Worm (Caenorhabditis elegans) whole organism, L4 larva: ENCODE measurements around the gene F47B7.4.
A peak's percentile ranks its signal among the peaks of the same experiment; 100 is the strongest.

Experiments
- F10B5.3 ChIP-seq: sonication (generic microtip); optimal IDR thresholded peaks from 2 replicates; lab custom pipeline; 2016; ENCODE audit warnings: mild to moderate bottlenecking, missing genetic modification characterization, missing compliant biosample characterization
- F37D6.2 ChIP-seq: sonication (generic microtip); optimal IDR thresholded peaks from 2 replicates; lab custom pipeline; 2016; ENCODE audit warnings: mild to moderate bottlenecking, missing genetic modification characterization, missing compliant biosample characterization
- Y105C5A.15 ChIP-seq: fragments of 200-800 bp; sonication (Bioruptor generic); IDR thresholded peaks from 2 replicates; pipeline ENCODE4 v1.3.6; 2022; ENCODE audit warnings: missing genetic modification characterization, missing compliant biosample characterization
- Y5F2A.4 ChIP-seq: fragments of 200-800 bp; sonication (Bioruptor generic); optimal IDR thresholded peaks from 2 replicates; lab custom pipeline; 2018; ENCODE audit warnings: mild to moderate bottlenecking, missing genetic modification characterization, missing compliant biosample characterization
- arid-1 ChIP-seq: fragments of 200-800 bp; sonication (Bioruptor generic); conservative IDR thresholded peaks from 2 replicates; pipeline ENCODE4 v1.3.6; 2022; ENCODE audit warnings: missing genetic modification reagents, missing genetic modification characterization, missing compliant biosample characterization
- ceh-62 ChIP-seq: sonication (generic microtip); optimal IDR thresholded peaks from 2 replicates; lab custom pipeline; 2017; ENCODE audit warnings: missing biosample characterization, missing genetic modification characterization
- ces-1 ChIP-seq: fragments of 150-350 bp; sonication (generic microtip); optimal IDR thresholded peaks from 4 replicates; lab custom pipeline; 2014; ENCODE audit warnings: missing biosample characterization, missing genetic modification reagents, missing genetic modification characterization
- cey-2 ChIP-seq: sonication (generic microtip); optimal IDR thresholded peaks from 3 replicates; lab custom pipeline; 2017; ENCODE audit warnings: missing genetic modification characterization, mild to moderate bottlenecking, missing compliant biosample characterization, antibody characterized with exemption, borderline replicate concordance; ENCODE audit not compliant: insufficient read depth
- daf-12 ChIP-seq: fragments of 150-350 bp; optimal IDR thresholded peaks from 2 replicates; lab custom pipeline; 2014; ENCODE audit warnings: missing biosample characterization, missing genetic modification reagents, missing genetic modification characterization
- daf-16 ChIP-seq, 3 experiments: sonication (generic microtip); optimal IDR thresholded peaks; 2 replicates each; lab custom pipeline; 2016 to 2017; ENCODE audit warnings: missing genetic modification characterization in 3 of 3, missing genetic modification reagents in 3 of 3, mild to moderate bottlenecking in 2 of 3, missing compliant biosample characterization in 2 of 3, missing biosample characterization in 1 of 3, moderate library complexity in 1 of 3
- dmd-8 ChIP-seq: fragments of 200-800 bp; sonication (Bioruptor generic); IDR thresholded peaks from 2 replicates; pipeline ENCODE4 v1.3.6; 2022; ENCODE audit warnings: missing genetic modification characterization, missing compliant biosample characterization
- dmd-9 ChIP-seq: fragments of 200-800 bp; sonication (Bioruptor generic); IDR thresholded peaks from 2 replicates; pipeline ENCODE4 v1.3.6; 2022; ENCODE audit warnings: missing genetic modification reagents, missing genetic modification characterization, missing compliant biosample characterization
- egl-43 ChIP-seq: fragments of 200-800 bp; sonication (Bioruptor generic); IDR thresholded peaks from 2 replicates; pipeline ENCODE4 v1.3.6; 2022; ENCODE audit warnings: missing genetic modification reagents, missing genetic modification characterization, missing compliant biosample characterization
- fos-1 ChIP-seq: fragments of 150-350 bp; optimal IDR thresholded peaks from 2 replicates; lab custom pipeline; 2014; ENCODE audit warnings: missing biosample characterization, missing genetic modification characterization
- hlh-11 ChIP-seq: fragments of 200-800 bp; sonication (Bioruptor generic); optimal IDR thresholded peaks from 2 replicates; lab custom pipeline; 2018; ENCODE audit warnings: mild to moderate bottlenecking, missing genetic modification characterization, missing compliant biosample characterization
- jun-1 ChIP-seq: fragments of 150-350 bp; optimal IDR thresholded peaks from 2 replicates; lab custom pipeline; 2014; ENCODE audit warnings: missing biosample characterization, missing genetic modification reagents, missing genetic modification characterization
- lin-1 ChIP-seq: fragments of 200-800 bp; sonication (Bioruptor generic); IDR thresholded peaks from 2 replicates; pipeline ENCODE4 v1.3.6; 2022; ENCODE audit warnings: missing genetic modification reagents, missing genetic modification characterization, missing compliant biosample characterization
- lin-15B ChIP-seq: fragments of 150-350 bp; sonication (generic microtip); optimal IDR thresholded peaks from 3 replicates; lab custom pipeline; 2014; ENCODE audit warnings: missing biosample characterization, missing genetic modification characterization
- lin-29 ChIP-seq: fragments of 200-800 bp; sonication (Bioruptor generic); IDR thresholded peaks from 2 replicates; pipeline ENCODE4 v1.3.6; 2022; ENCODE audit warnings: missing genetic modification reagents, missing genetic modification characterization, missing compliant biosample characterization
- lin-38 ChIP-seq: fragments of 200-800 bp; sonication (Bioruptor generic); IDR thresholded peaks from 2 replicates; pipeline ENCODE4 v1.3.6; 2022; ENCODE audit warnings: missing genetic modification reagents, missing genetic modification characterization, missing compliant biosample characterization
- lin-39 ChIP-seq: fragments of 150-350 bp; optimal IDR thresholded peaks from 2 replicates; lab custom pipeline; 2014; ENCODE audit warnings: missing biosample characterization, missing genetic modification reagents, missing genetic modification characterization
- lir-3 ChIP-seq: sonication (generic microtip); optimal IDR thresholded peaks from 2 replicates; lab custom pipeline; 2016; ENCODE audit warnings: mild to moderate bottlenecking, missing genetic modification characterization, missing compliant biosample characterization
- madf-9 ChIP-seq: fragments of 200-800 bp; sonication (Bioruptor generic); conservative IDR thresholded peaks from 2 replicates; pipeline ENCODE4 v1.3.6; 2022; ENCODE audit warnings: missing genetic modification reagents, missing genetic modification characterization, missing compliant biosample characterization
- mxl-3 ChIP-seq: fragments of 200-800 bp; sonication (Bioruptor generic); optimal IDR thresholded peaks from 2 replicates; lab custom pipeline; 2018; ENCODE audit warnings: mild to moderate bottlenecking, missing genetic modification characterization, missing compliant biosample characterization
- nhr-11 ChIP-seq: fragments of 150-350 bp; optimal IDR thresholded peaks from 2 replicates; lab custom pipeline; 2014; ENCODE audit warnings: missing biosample characterization, missing genetic modification characterization
- nhr-237 ChIP-seq: sonication (generic microtip); optimal IDR thresholded peaks from 2 replicates; lab custom pipeline; 2017; ENCODE audit warnings: missing biosample characterization, missing genetic modification characterization
- nhr-25 ChIP-seq: sonication (generic microtip); optimal IDR thresholded peaks from 2 replicates; lab custom pipeline; 2017; ENCODE audit warnings: missing genetic modification characterization, mild to moderate bottlenecking, missing compliant biosample characterization, antibody characterized with exemption, moderate library complexity, borderline replicate concordance; ENCODE audit not compliant: insufficient read depth
- nhr-28 ChIP-seq: fragments of 150-350 bp; optimal IDR thresholded peaks from 2 replicates; lab custom pipeline; 2014; ENCODE audit warnings: missing biosample characterization, missing genetic modification characterization
- nhr-41 ChIP-seq: fragments of 200-800 bp; sonication (Bioruptor generic); IDR thresholded peaks from 2 replicates; pipeline ENCODE4 v1.3.6; 2022; ENCODE audit warnings: missing genetic modification reagents, missing genetic modification characterization, missing compliant biosample characterization
- nhr-42 ChIP-seq: fragments of 200-800 bp; sonication (Bioruptor generic); IDR thresholded peaks from 2 replicates; pipeline ENCODE4 v1.3.6; 2022; ENCODE audit warnings: missing genetic modification characterization, missing compliant biosample characterization
- nhr-48 ChIP-seq: sonication (generic microtip); optimal IDR thresholded peaks from 2 replicates; lab custom pipeline; 2016; ENCODE audit warnings: mild to moderate bottlenecking, missing genetic modification characterization, missing compliant biosample characterization
- nhr-77 ChIP-seq: fragments of 150-350 bp; optimal IDR thresholded peaks from 2 replicates; lab custom pipeline; 2014; ENCODE audit warnings: missing biosample characterization, missing genetic modification characterization
- php-3 ChIP-seq: fragments of 200-800 bp; sonication (Bioruptor generic); IDR thresholded peaks from 2 replicates; pipeline ENCODE4 v1.3.6; 2022; ENCODE audit warnings: missing genetic modification reagents, missing genetic modification characterization, missing compliant biosample characterization
- sdz-12 ChIP-seq: fragments of 200-800 bp; sonication (Bioruptor generic); optimal IDR thresholded peaks from 2 replicates; lab custom pipeline; 2018; ENCODE audit warnings: mild to moderate bottlenecking, missing genetic modification characterization, missing compliant biosample characterization
- set-16 ChIP-seq: fragments of 200-800 bp; sonication (Bioruptor generic); IDR thresholded peaks from 2 replicates; pipeline ENCODE4 v1.3.6; 2022; ENCODE audit warnings: missing genetic modification reagents, missing genetic modification characterization, missing compliant biosample characterization
- snpc-4 ChIP-seq: fragments of 150-350 bp; optimal IDR thresholded peaks from 2 replicates; lab custom pipeline; 2014; ENCODE audit warnings: missing biosample characterization, missing genetic modification characterization
- spr-1 ChIP-seq: sonication (generic microtip); optimal IDR thresholded peaks from 2 replicates; lab custom pipeline; 2016; ENCODE audit warnings: mild to moderate bottlenecking, missing genetic modification characterization, missing compliant biosample characterization
- tra-1 ChIP-seq: fragments of 200-800 bp; sonication (Bioruptor generic); IDR thresholded peaks from 2 replicates; pipeline ENCODE4 v1.3.6; 2022; ENCODE audit warnings: missing genetic modification reagents, missing genetic modification characterization, missing compliant biosample characterization
- unc-39 ChIP-seq: sonication (generic microtip); optimal IDR thresholded peaks from 2 replicates; lab custom pipeline; 2017; ENCODE audit warnings: missing biosample characterization, missing genetic modification characterization
- unc-62 ChIP-seq, 3 experiments: fragments of 150-350 bp in 1 of 3; sonication (generic microtip); optimal IDR thresholded peaks in 2 of 3; peaks in 1 of 3; 1 replicate in 1 of 3; 2 replicates in 2 of 3; lab custom pipeline; 2014 to 2017; ENCODE audit warnings: missing biosample characterization in 3 of 3, missing genetic modification characterization in 3 of 3, missing genetic modification reagents in 3 of 3, missing genotype in 1 of 3
- vab-7 ChIP-seq: fragments of 200-800 bp; sonication (Bioruptor generic); IDR thresholded peaks from 2 replicates; pipeline ENCODE4 v1.3.6; 2022; ENCODE audit warnings: missing genetic modification reagents, missing genetic modification characterization, missing compliant biosample characterization
- zag-1 ChIP-seq: fragments of 150-350 bp; optimal IDR thresholded peaks from 2 replicates; lab custom pipeline; 2014; ENCODE audit warnings: missing biosample characterization, missing genetic modification characterization
- zfp-2 ChIP-seq: sonication (generic microtip); optimal IDR thresholded peaks from 2 replicates; lab custom pipeline; 2016; ENCODE audit warnings: mild to moderate bottlenecking, missing genetic modification characterization, missing compliant biosample characterization
- zip-11 ChIP-seq: fragments of 200-800 bp; sonication (Bioruptor generic); IDR thresholded peaks from 2 replicates; pipeline ENCODE4 v1.3.6; 2022; ENCODE audit warnings: missing genetic modification characterization, missing compliant biosample characterization
- zip-2 ChIP-seq: fragments of 150-350 bp; optimal IDR thresholded peaks from 2 replicates; lab custom pipeline; 2014; ENCODE audit warnings: missing biosample characterization, missing genetic modification characterization
- ztf-11 ChIP-seq: fragments of 150-350 bp; optimal IDR thresholded peaks from 2 replicates; lab custom pipeline; 2014; ENCODE audit warnings: missing biosample characterization, missing genetic modification characterization

F47B7.4 gene

DNA sequence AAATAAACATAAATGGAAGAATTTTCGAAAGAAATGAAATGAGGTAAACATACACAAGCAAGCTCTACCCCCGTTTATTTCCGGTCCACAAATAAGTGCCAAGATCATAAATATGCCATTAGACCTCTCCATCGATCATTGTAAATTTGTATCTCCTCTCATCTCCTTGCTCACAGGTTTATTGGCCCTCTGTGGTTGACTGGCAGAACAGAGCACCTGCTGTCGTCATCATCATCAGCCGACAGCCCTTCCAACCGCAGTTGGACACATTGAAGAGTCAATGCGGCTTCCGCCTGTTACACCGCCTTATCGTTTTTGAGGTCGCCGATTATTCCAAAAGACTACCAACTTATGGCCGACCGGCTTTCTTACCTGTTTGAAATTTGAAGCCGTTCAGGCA, 27.8 kb downstream of the F47B7.4 start:
- TF ChIP-seq lir-3 (tag; lab: Kevin White, UChicago) (no peak), spr-1 (tag; lab: Kevin White, UChicago) (no peak), lin-39 (no peak), cey-2 (no peak), lin-1 (no peak), Y5F2A.4 (no peak), dmd-8 (GFP tag; lab: Robert Waterston, UW) (no peak), nhr-77 (tag; lab: Kevin White, UChicago) (no peak), nhr-25 (tag; lab: Kevin White, UChicago) (no peak), nhr-41 (GFP tag; lab: Robert Waterston, UW) (no peak), nhr-42 (no peak), daf-12 (tag; lab: Kevin White, UChicago) (no peak), zip-2 (no peak), F37D6.2 (tag; lab: Kevin White, UChicago) (no peak), zip-11 (GFP tag; lab: Robert Waterston, UW) (no peak), hlh-11 (tag; lab: Kevin White, UChicago) (no peak)

DNA sequence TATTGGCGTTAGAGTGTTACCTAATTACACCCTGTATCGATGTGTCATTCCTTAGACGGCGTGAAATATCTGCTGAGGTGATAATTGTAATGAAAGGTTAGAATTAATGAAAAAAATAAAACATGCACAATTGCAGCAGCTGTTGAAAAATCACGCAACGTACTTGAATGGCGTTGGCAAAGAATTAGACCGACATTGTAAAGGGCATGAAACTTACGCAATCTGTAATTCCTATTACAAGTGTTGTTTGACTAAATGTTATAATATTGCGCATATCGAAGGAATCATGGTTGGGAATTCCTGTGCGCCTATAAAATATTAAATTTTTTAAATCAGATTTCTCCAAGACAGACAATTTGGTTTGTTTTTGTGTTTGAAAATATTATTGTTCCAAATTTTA, 32.7 kb downstream of the F47B7.4 start, which contains the start of gene tag-18:
tag-18 (minus strand) TSS at position 305 of the 400 bp plus-strand sequence.
- no peak for TF ChIP-seq php-3 (GFP tag; lab: Robert Waterston, UW)
- no peak for TF ChIP-seq ztf-11 (tag; lab: Kevin White, UChicago)
- no peak for TF ChIP-seq nhr-77 (tag; lab: Kevin White, UChicago)
- no peak for TF ChIP-seq madf-9 (GFP tag; lab: Robert Waterston, UW)
- TF ChIP-seq cey-2: no peak
- TF ChIP-seq lin-38: no peak
- no peak for TF ChIP-seq snpc-4 (tag; lab: Kevin White, UChicago)
- no peak for TF ChIP-seq lin-15B (tag; lab: Kevin White, UChicago)
- TF ChIP-seq mxl-3 (GFP tag; lab: Kevin White, UChicago): no peak
- TF ChIP-seq nhr-237 (tag; lab: Kevin White, UChicago): no peak
- no peak for TF ChIP-seq arid-1 (GFP tag; lab: Robert Waterston, UW)
- TF ChIP-seq nhr-11 (tag; lab: Kevin White, UChicago): no peak
- no peak for TF ChIP-seq nhr-25 (tag; lab: Kevin White, UChicago)

DNA sequence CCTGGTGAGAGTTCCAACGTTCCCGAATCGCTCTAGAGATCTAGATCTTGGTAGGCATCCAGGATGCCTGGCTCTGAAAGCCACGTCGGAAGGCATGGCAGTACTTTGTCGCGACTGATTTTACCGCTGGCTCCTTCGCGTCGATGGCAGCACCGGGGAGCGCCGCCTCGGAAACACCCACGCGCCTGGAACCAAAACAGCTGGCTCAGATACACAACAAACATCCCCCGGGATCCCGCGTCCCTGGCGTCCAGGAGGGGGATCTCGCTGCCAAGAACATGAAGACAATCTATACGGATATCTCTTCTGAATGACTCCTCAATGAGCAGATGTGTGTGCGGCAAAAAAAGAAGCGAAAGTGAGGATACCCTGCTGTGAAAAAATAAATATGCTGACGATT, 33.1 kb downstream of the F47B7.4 start:
- TF ChIP-seq Y105C5A.15 (GFP tag; lab: Robert Waterston, UW): no peak
- TF ChIP-seq jun-1 (tag; lab: Kevin White, UChicago): no peak
- peak in 1 of 2 experiments; percentile 54 for TF ChIP-seq daf-16 (GFP tag; optimal IDR thresholded peaks at IDR 0.05; lab: Kevin White, UChicago)
- TF ChIP-seq daf-16 (tag; optimal IDR thresholded peaks at IDR 0.05; lab: Kevin White, UChicago): no peak
- TF ChIP-seq vab-7 (GFP tag; lab: Robert Waterston, UW): 0 out of 2 replicates have a peak, but pooled peaks have one; percentile 15
- peak; percentile 50 for TF ChIP-seq hlh-11 (tag; lab: Kevin White, UChicago)
- no peak for TF ChIP-seq zag-1
- TF ChIP-seq set-16 (GFP tag; lab: Robert Waterston, UW): peak; percentile 91
- TF ChIP-seq unc-62 (GFP tag; optimal IDR thresholded peaks at IDR 0.05 in 1 of 2; lab: Kevin White, UChicago): peak in 1 of 2 experiments; percentile 21
- TF ChIP-seq unc-62 (tag; optimal IDR thresholded peaks at IDR 0.05; lab: Kevin White, UChicago): no peak
- TF ChIP-seq tra-1: peak; percentile 15; the same call in 1 of the 2 replicates

DNA sequence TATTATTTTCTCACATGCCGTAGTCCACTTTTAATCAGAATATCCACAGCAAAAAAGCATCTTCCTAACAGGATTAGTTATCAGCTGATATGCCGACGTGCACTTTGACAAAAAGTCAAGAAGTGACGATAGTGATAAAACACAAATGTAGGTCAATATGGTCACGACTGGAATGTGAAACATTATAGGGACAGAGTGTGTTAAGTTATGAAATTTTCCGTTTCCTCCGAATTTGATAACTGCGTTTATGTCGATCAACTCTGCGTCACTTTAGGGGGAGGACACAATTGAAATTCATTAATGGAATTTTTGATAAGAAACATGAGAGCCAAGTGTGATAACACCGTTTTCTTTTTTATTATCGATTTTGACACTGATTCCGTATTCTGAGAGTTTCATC, 37.5 kb downstream of the F47B7.4 start, which contains the start of gene aex-4:
aex-4 (plus strand) TSS at position 312 of the 400 bp plus-strand sequence.
- peak; percentile 93 for TF ChIP-seq nhr-28
- TF ChIP-seq ces-1 (GFP tag; lab: Kevin White, UChicago): no peak
- TF ChIP-seq lin-29 (GFP tag; lab: Robert Waterston, UW): no peak
- no peak for TF ChIP-seq dmd-8 (GFP tag; lab: Robert Waterston, UW)
- TF ChIP-seq F10B5.3 (tag; lab: Kevin White, UChicago): no peak
- no peak for TF ChIP-seq ceh-62 (tag; lab: Kevin White, UChicago)
- TF ChIP-seq egl-43 (GFP tag; lab: Robert Waterston, UW): no peak
- TF ChIP-seq dmd-9 (GFP tag; lab: Robert Waterston, UW): no peak
- no peak for TF ChIP-seq vab-7 (GFP tag; lab: Robert Waterston, UW)
- TF ChIP-seq unc-39 (tag; lab: Kevin White, UChicago): no peak
- peak; percentile 58 for TF ChIP-seq tra-1
- TF ChIP-seq fos-1: no peak
- TF ChIP-seq sdz-12 (GFP tag; lab: Kevin White, UChicago): no peak
- no peak for TF ChIP-seq zfp-2 (tag; lab: Kevin White, UChicago)
- no peak for TF ChIP-seq jun-1 (tag; lab: Kevin White, UChicago)
- TF ChIP-seq F37D6.2 (tag; lab: Kevin White, UChicago): no peak
- TF ChIP-seq lin-38: no peak
- peak; percentile 54 for TF ChIP-seq nhr-48
- no peak for TF ChIP-seq zag-1
